Worm (Caenorhabditis elegans) whole organism, L4 larva: ENCODE measurements around the gene R02F11.11.

Source experiments
- R02D3.7 ChIP-seq: fragments of 150-350 bp; sonication (generic microtip); optimal IDR thresholded peaks from 3 replicates; lab custom pipeline; 2014; ENCODE audit warnings: missing biosample characterization, missing genetic modification characterization
- aly-2 ChIP-seq: sonication (generic microtip); optimal IDR thresholded peaks from 2 replicates; lab custom pipeline; 2018; ENCODE audit warnings: missing biosample characterization, missing genetic modification characterization
- ces-1 ChIP-seq: fragments of 150-350 bp; sonication (generic microtip); optimal IDR thresholded peaks from 4 replicates; lab custom pipeline; 2014; ENCODE audit warnings: missing biosample characterization, missing genetic modification reagents, missing genetic modification characterization
- daf-19 ChIP-seq: fragments of 200-800 bp; sonication (Bioruptor generic); conservative IDR thresholded peaks from 2 replicates; pipeline ENCODE4 v1.3.6; 2022; ENCODE audit warnings: missing genetic modification characterization, missing compliant biosample characterization
- fos-1 ChIP-seq: fragments of 150-350 bp; optimal IDR thresholded peaks from 2 replicates; lab custom pipeline; 2014; ENCODE audit warnings: missing biosample characterization, missing genetic modification characterization
- jun-1 ChIP-seq: fragments of 150-350 bp; optimal IDR thresholded peaks from 2 replicates; lab custom pipeline; 2014; ENCODE audit warnings: missing biosample characterization, missing genetic modification reagents, missing genetic modification characterization
- lin-13 ChIP-seq: fragments of 150-350 bp; optimal IDR thresholded peaks from 2 replicates; lab custom pipeline; 2014; ENCODE audit warnings: missing biosample characterization, missing genetic modification reagents, missing genetic modification characterization
- lin-38 ChIP-seq: fragments of 200-800 bp; sonication (Bioruptor generic); IDR thresholded peaks from 2 replicates; pipeline ENCODE4 v1.3.6; 2022; ENCODE audit warnings: missing genetic modification reagents, missing genetic modification characterization, missing compliant biosample characterization
- lin-39 ChIP-seq: fragments of 150-350 bp; optimal IDR thresholded peaks from 2 replicates; lab custom pipeline; 2014; ENCODE audit warnings: missing biosample characterization, missing genetic modification reagents, missing genetic modification characterization
- mep-1 ChIP-seq: fragments of 150-350 bp; sonication (generic microtip); optimal IDR thresholded peaks from 3 replicates; lab custom pipeline; 2014; ENCODE audit warnings: missing biosample characterization, missing genetic modification characterization
- mxl-3 ChIP-seq: fragments of 200-800 bp; sonication (Bioruptor generic); optimal IDR thresholded peaks from 2 replicates; lab custom pipeline; 2018; ENCODE audit warnings: mild to moderate bottlenecking, missing genetic modification characterization, missing compliant biosample characterization
- nhr-11 ChIP-seq: fragments of 150-350 bp; optimal IDR thresholded peaks from 2 replicates; lab custom pipeline; 2014; ENCODE audit warnings: missing biosample characterization, missing genetic modification characterization
- nhr-28 ChIP-seq: fragments of 150-350 bp; optimal IDR thresholded peaks from 2 replicates; lab custom pipeline; 2014; ENCODE audit warnings: missing biosample characterization, missing genetic modification characterization
- tag-97 ChIP-seq: fragments of 200-800 bp; sonication (Bioruptor generic); IDR thresholded peaks from 2 replicates; pipeline ENCODE4 v1.3.6; 2022; ENCODE audit warnings: missing genetic modification characterization, missing compliant biosample characterization

ce11 chrV:4745269-4745668 is 46.4 kb upstream of the R02F11.11 start, which contains the start of gene C18G1.7:
- TF ChIP-seq tag-97 (GFP tag; lab: Robert Waterston, UW) (no peak), jun-1 (tag; lab: Kevin White, UChicago) (no peak), mxl-3 (no peak), aly-2 (no peak), fos-1 (tag; lab: Kevin White, UChicago) (no peak), ces-1 (no peak), lin-13 (GFP tag; lab: Kevin White, UChicago) (no peak), mep-1 (no peak), lin-38 (GFP tag; lab: Robert Waterston, UW) (no peak), daf-19 (GFP tag; lab: Robert Waterston, UW) (no peak), nhr-11 (no peak), lin-39 (tag; lab: Kevin White, UChicago) (no peak), nhr-28 (tag; lab: Kevin White, UChicago) (no peak), R02D3.7 (tag; lab: Kevin White, UChicago) (no peak)
